Worm (Caenorhabditis elegans) whole organism, midembryonic: Measurements from ENCODE around the gene B0001.5.
A peak's percentile ranks its signal among the peaks of the same experiment; 100 is the strongest.

Experiments
- T22C8.4 ChIP-seq: fragments of 200-800 bp; sonication (Bioruptor generic); IDR thresholded peaks from 2 replicates; pipeline ENCODE4 v1.3.6; 2022; ENCODE audit warnings: missing genetic modification characterization, missing compliant biosample characterization
- cog-1 ChIP-seq: sonication (generic microtip); optimal IDR thresholded peaks from 2 replicates; lab custom pipeline; 2016; ENCODE audit warnings: missing genetic modification characterization, missing compliant biosample characterization
- flt-1 ChIP-seq: fragments of 200-800 bp; sonication (Bioruptor generic); IDR thresholded peaks from 2 replicates; pipeline ENCODE4 v1.3.6; 2022; ENCODE audit warnings: missing genetic modification characterization, missing compliant biosample characterization
- klf-2 ChIP-seq: fragments of 200-800 bp; sonication (Bioruptor generic); conservative IDR thresholded peaks from 2 replicates; pipeline ENCODE4 v1.3.6; 2022; ENCODE audit warnings: missing genetic modification reagents, missing genetic modification characterization, missing compliant biosample characterization
- med-1 ChIP-seq: sonication (generic microtip); optimal IDR thresholded peaks from 2 replicates; lab custom pipeline; 2017; ENCODE audit warnings: missing genetic modification characterization, mild to moderate bottlenecking, missing compliant biosample characterization, antibody characterized with exemption, missing genetic modification reagents; ENCODE audit not compliant: insufficient read depth
- ref-1 ChIP-seq: fragments of 200-800 bp; sonication (Bioruptor generic); conservative IDR thresholded peaks from 2 replicates; pipeline ENCODE4 v1.3.6; 2022; ENCODE audit warnings: missing genetic modification reagents, missing genetic modification characterization, missing compliant biosample characterization
- tab-1 ChIP-seq: fragments of 200-800 bp; sonication (Bioruptor generic); IDR thresholded peaks from 2 replicates; pipeline ENCODE4 v1.3.6; 2022; ENCODE audit warnings: missing genetic modification characterization, missing compliant biosample characterization
- ztf-23 ChIP-seq: fragments of 200-800 bp; sonication (Bioruptor generic); IDR thresholded peaks from 2 replicates; pipeline ENCODE4 v1.3.6; 2022; ENCODE audit warnings: missing genetic modification reagents, missing genetic modification characterization, missing compliant biosample characterization
- ztf-29 ChIP-seq: fragments of 200-800 bp; sonication (Bioruptor generic); IDR thresholded peaks from 2 replicates; pipeline ENCODE4 v1.3.6; 2022; ENCODE audit warnings: missing genetic modification reagents, missing genetic modification characterization, missing compliant biosample characterization

The B0001.5 gene

DNA sequence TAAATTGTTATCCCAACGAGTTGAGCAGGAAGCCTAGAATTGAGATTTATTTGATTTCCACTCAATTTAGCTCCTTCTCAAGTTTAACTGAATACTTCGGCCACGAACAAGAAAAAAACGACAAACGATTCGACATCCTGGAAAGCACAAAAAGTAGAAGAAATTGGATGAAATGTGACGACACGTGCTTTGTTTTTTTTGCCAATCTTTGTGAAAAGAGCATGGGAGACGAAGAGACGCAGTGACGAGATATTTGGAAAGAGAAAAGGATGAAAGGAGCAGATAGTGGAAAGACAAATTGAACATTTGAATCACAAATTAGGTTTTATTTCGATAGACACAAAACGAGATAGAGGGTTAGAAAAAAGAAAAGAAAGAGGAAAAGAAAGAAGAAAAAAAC lies 28.6 kb downstream of the B0001.5 start:
- no peak for TF ChIP-seq ref-1 (GFP tag; lab: Robert Waterston, UW)

ce11 chrIV:12113056-12113455 lies 30.1 kb downstream of the B0001.5 start:
- TF ChIP-seq ztf-29 (GFP tag; lab: Robert Waterston, UW) (no peak), ref-1 (GFP tag; lab: Robert Waterston, UW) (no peak), flt-1 (GFP tag; lab: Robert Waterston, UW) (no peak)

DNA sequence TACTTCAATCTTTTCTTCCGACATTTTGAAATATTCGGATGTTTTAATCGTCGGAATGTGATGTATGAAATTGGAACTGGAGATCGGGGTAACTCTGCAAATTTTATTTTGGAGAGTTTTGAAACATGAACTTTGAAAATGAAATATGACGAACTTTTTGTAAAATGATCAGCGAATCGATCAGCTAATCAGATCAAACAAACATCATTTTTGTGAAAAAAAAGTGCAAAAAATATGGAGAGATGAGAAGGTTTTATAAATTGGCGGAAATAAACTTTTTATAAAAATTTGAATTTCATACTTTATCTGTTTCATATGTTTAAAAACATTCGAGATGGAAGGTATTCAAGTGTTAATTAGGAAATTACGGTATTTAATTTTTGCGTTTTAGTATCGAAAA lies 31.7 kb downstream of the B0001.5 start, which contains the start of gene dlc-2:
Gene dlc-2, minus strand, starts transcription at position 101 of the 400 bp plus-strand sequence.
- TF ChIP-seq T22C8.4 (GFP tag; lab: Robert Waterston, UW) = no peak

DNA sequence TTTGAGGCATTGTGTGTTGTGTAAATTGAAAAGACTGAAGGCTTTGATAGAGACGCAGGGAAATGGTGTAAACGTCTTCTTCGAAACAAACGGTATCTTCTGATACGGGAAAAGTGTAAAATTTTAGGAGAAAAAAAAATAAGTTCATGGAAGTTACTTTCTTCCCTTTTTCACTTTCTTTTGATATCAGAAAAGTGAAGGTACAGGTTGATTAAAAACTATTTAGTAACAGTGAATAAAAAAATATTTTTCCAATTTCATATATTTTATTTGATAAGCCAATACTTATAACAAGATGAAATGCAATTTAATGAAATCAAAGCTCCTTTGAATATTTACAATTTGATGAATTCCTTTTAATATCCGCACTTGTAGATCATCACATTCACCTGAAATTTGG lies 32.8 kb downstream of the B0001.5 start, which contains the start of gene col-129:
Gene col-129, minus strand, starts transcription at position 101 of the 400 bp plus-strand sequence.
- no peak for TF ChIP-seq med-1 (GFP tag; lab: Kevin White, UChicago)
- TF ChIP-seq T22C8.4 (GFP tag; lab: Robert Waterston, UW) = no peak
- no peak for TF ChIP-seq flt-1 (GFP tag; lab: Robert Waterston, UW)
- TF ChIP-seq ref-1 (GFP tag; lab: Robert Waterston, UW) = no peak
- no peak for TF ChIP-seq klf-2 (GFP tag; lab: Robert Waterston, UW)
- TF ChIP-seq tab-1 (GFP tag; lab: Robert Waterston, UW) = no peak
- TF ChIP-seq cog-1 (tag; lab: Kevin White, UChicago) = no peak
- no peak for TF ChIP-seq ztf-23 (GFP tag; lab: Robert Waterston, UW)
- no peak for TF ChIP-seq ztf-29 (GFP tag; lab: Robert Waterston, UW)

DNA sequence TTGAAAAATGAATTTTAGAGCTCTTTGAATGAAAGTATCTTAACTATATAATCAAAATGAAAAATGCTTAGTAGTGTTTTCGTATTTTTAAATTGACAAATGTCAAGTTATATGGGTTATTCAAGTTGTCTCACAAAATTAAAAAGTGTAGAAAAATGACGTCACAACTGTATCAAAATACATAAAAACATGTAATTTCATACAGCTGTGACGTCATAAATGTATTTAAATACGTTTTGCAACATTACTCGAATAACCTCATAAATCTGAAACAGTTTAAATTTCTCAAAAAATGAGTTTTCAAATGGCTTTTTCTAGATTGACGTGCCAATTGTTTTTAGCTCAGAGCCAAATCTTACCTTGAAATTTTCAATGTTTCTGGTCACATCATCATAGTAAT lies 33.4 kb downstream of the B0001.5 start:
- TF ChIP-seq klf-2 (GFP tag; lab: Robert Waterston, UW) (no peak), T22C8.4 (GFP tag; lab: Robert Waterston, UW) (no peak), ref-1 (GFP tag; lab: Robert Waterston, UW) (no peak), ztf-23 (GFP tag; lab: Robert Waterston, UW) (no peak), flt-1 (GFP tag; lab: Robert Waterston, UW) (no peak), ztf-29 (GFP tag; lab: Robert Waterston, UW) (no peak), tab-1 (GFP tag; lab: Robert Waterston, UW) (no peak), cog-1 (tag; lab: Kevin White, UChicago) (no peak)

DNA sequence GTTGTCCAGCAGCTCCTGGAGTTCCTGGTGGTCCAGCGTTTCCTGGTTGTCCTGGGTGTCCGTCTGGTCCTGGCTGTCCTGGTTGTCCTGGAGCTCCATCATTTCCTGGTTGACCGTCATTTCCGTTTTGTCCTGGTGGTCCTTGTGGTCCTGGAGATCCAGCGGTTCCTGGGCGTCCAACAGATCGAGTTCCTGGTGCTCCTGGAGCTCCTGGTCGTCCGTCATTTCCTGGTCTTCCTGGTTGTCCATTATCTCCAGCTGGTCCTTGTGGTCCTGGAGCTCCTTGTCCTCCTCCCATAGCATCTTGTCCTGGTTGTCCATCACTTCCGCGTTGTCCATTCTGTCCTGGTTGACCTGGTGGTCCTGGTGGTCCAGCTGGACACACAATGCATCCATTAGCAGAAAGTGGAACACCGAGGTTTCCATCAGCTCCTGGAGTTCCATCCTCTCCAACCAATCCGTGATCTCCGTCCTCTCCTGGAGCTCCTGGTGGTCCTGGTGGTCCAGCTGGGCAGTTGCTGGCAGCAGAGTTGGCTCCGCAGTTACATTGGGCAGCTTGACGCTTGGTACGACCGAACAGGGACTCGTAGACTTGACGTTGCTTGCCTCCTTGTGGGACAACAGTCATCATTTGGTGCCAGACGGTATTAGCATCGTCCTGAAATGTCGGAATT lies 34.0 kb downstream of the B0001.5 start:
- TF ChIP-seq med-1 (GFP tag; lab: Kevin White, UChicago) (no peak), T22C8.4 (GFP tag; lab: Robert Waterston, UW) (no peak), flt-1 (GFP tag; lab: Robert Waterston, UW) (no peak), cog-1 (tag; lab: Kevin White, UChicago) (no peak), tab-1 (GFP tag; lab: Robert Waterston, UW) (no peak), ref-1 (GFP tag; lab: Robert Waterston, UW) (no peak)

- TF ChIP-seq T22C8.4 (GFP tag; lab: Robert Waterston, UW) (no peak), klf-2 (GFP tag; lab: Robert Waterston, UW) (no peak), ztf-29 (GFP tag; lab: Robert Waterston, UW) (no peak), med-1 (GFP tag; lab: Kevin White, UChicago) (no peak), ref-1 (GFP tag; lab: Robert Waterston, UW) (no peak), cog-1 (tag; lab: Kevin White, UChicago) (no peak), tab-1 (GFP tag; lab: Robert Waterston, UW) (no peak), flt-1 (GFP tag; lab: Robert Waterston, UW) (no peak), ztf-23 (GFP tag; lab: Robert Waterston, UW) (no peak)
Measured at ce11 chrIV:12105558-12105957, 37.6 kb downstream of the B0001.5 start, which contains the start of gene M18.3. TSS of gene M18.3 (plus strand) at chrIV:12105858.

- TF ChIP-seq tab-1 (GFP tag; lab: Robert Waterston, UW) (no peak), med-1 (GFP tag; lab: Kevin White, UChicago) (no peak), klf-2 (GFP tag; lab: Robert Waterston, UW) (no peak), ztf-29 (GFP tag; lab: Robert Waterston, UW) (no peak), flt-1 (GFP tag; lab: Robert Waterston, UW) (no peak), ref-1 (GFP tag; lab: Robert Waterston, UW) (no peak), cog-1 (tag; lab: Kevin White, UChicago) (no peak), ztf-23 (GFP tag; lab: Robert Waterston, UW) (no peak), T22C8.4 (GFP tag; lab: Robert Waterston, UW) (no peak)
Measured at ce11 chrIV:12096479-12096878, 46.7 kb downstream of the B0001.5 start, which contains the start of gene mon-2. TSS of gene mon-2 (plus strand) at chrIV:12096779.

DNA sequence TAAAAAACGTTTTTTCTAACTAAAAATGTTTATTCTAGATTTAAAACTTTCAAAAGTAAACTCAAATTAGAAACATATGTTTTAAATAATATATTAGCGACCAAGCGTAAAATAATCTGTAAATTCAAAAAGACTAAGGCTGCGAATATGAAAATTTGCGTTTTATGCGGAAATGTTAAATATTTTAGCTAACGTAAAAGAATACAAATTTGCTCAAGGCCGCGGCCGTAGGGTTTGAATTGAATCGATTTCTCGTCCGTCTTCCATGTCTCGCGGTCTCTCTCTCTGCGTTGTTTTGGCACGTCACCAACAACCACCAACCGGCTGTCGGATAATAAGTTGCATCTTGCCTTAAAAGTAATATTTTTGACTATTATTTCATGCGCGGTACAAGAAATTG lies 49.3 kb downstream of the B0001.5 start, which contains the start of gene F11A10.5:
Gene F11A10.5, plus strand, starts transcription at position 301 of the 400 bp plus-strand sequence.
- TF ChIP-seq T22C8.4 (GFP tag; lab: Robert Waterston, UW) (peak; percentile 55; the same call in 1 of the 2 replicates), ztf-29 (GFP tag; lab: Robert Waterston, UW) (no peak), ztf-23 (GFP tag; lab: Robert Waterston, UW) (no peak), tab-1 (GFP tag; lab: Robert Waterston, UW) (no peak), ref-1 (GFP tag; lab: Robert Waterston, UW) (no peak), cog-1 (tag; lab: Kevin White, UChicago) (no peak), klf-2 (GFP tag; lab: Robert Waterston, UW) (no peak)
